Worm (Caenorhabditis elegans) whole organism, L4 larva: ENCODE measurements around the gene M70.2.

Experiments used
- D1046.2 ChIP-seq: fragments of 200-800 bp; sonication (Bioruptor generic); IDR thresholded peaks from 2 replicates; pipeline ENCODE4 v1.3.6; 2022; ENCODE audit warnings: missing genetic modification characterization, missing compliant biosample characterization
- F44E2.7 ChIP-seq: fragments of 200-800 bp; sonication (Bioruptor generic); IDR thresholded peaks from 2 replicates; pipeline ENCODE4 v2.1.2; 2022; ENCODE audit warnings: missing genetic modification characterization, missing compliant biosample characterization
- F49E8.2 ChIP-seq: sonication (generic microtip); optimal IDR thresholded peaks from 2 replicates; lab custom pipeline; 2016; ENCODE audit warnings: missing compliant biosample characterization, mild to moderate bottlenecking, missing genetic modification characterization, borderline replicate concordance
- R02D3.7 ChIP-seq: fragments of 150-350 bp; sonication (generic microtip); optimal IDR thresholded peaks from 3 replicates; lab custom pipeline; 2014; ENCODE audit warnings: missing biosample characterization, missing genetic modification characterization
- Y75B8A.6 ChIP-seq: fragments of 200-800 bp; sonication (Bioruptor generic); IDR thresholded peaks from 2 replicates; pipeline ENCODE4 v1.3.6; 2022; ENCODE audit warnings: missing genetic modification reagents, missing genetic modification characterization, missing compliant biosample characterization
- ZK546.5 ChIP-seq, 2 experiments: sonication (generic microtip); optimal IDR thresholded peaks; 2 replicates each; lab custom pipeline; 2017; ENCODE audit warnings: missing biosample characterization in 2 of 2, missing genetic modification characterization in 2 of 2
- aha-1 ChIP-seq: fragments of 150-350 bp; peaks from one replicate; lab custom pipeline; 2014; ENCODE audit warnings: missing biosample characterization, missing genetic modification characterization
- aly-2 ChIP-seq: sonication (generic microtip); optimal IDR thresholded peaks from 2 replicates; lab custom pipeline; 2018; ENCODE audit warnings: missing biosample characterization, missing genetic modification characterization
- ceh-28 ChIP-seq: fragments of 150-350 bp; optimal IDR thresholded peaks from 2 replicates; lab custom pipeline; 2014; ENCODE audit warnings: missing biosample characterization, missing genetic modification reagents, missing genetic modification characterization
- ceh-32 ChIP-seq: sonication (generic microtip); optimal IDR thresholded peaks from 2 replicates; lab custom pipeline; 2016; ENCODE audit warnings: mild to moderate bottlenecking, missing genetic modification characterization, missing compliant biosample characterization; ENCODE audit not compliant: poor library complexity
- ceh-44 ChIP-seq: fragments of 200-800 bp; sonication (Bioruptor generic); IDR thresholded peaks from 2 replicates; pipeline ENCODE4 v1.3.6; 2022; ENCODE audit warnings: missing genetic modification reagents, missing genetic modification characterization, missing compliant biosample characterization
- ceh-82 ChIP-seq: sonication (generic microtip); optimal IDR thresholded peaks from 2 replicates; lab custom pipeline; 2017; ENCODE audit warnings: missing biosample characterization, missing genetic modification characterization
- ces-1 ChIP-seq: fragments of 150-350 bp; sonication (generic microtip); optimal IDR thresholded peaks from 4 replicates; lab custom pipeline; 2014; ENCODE audit warnings: missing biosample characterization, missing genetic modification reagents, missing genetic modification characterization
- ctbp-1 ChIP-seq: fragments of 200-800 bp; sonication (Bioruptor generic); IDR thresholded peaks from 2 replicates; pipeline ENCODE4 v1.3.6; 2022; ENCODE audit warnings: missing genetic modification reagents, missing genetic modification characterization, missing compliant biosample characterization
- daf-19 ChIP-seq: fragments of 200-800 bp; sonication (Bioruptor generic); conservative IDR thresholded peaks from 2 replicates; pipeline ENCODE4 v1.3.6; 2022; ENCODE audit warnings: missing genetic modification characterization, missing compliant biosample characterization
- dmd-6 ChIP-seq: fragments of 200-800 bp; sonication (Bioruptor generic); IDR thresholded peaks from 2 replicates; pipeline ENCODE4 v1.3.6; 2022; ENCODE audit warnings: missing genetic modification reagents, missing genetic modification characterization, missing compliant biosample characterization
- dmd-9 ChIP-seq: fragments of 200-800 bp; sonication (Bioruptor generic); IDR thresholded peaks from 2 replicates; pipeline ENCODE4 v1.3.6; 2022; ENCODE audit warnings: missing genetic modification reagents, missing genetic modification characterization, missing compliant biosample characterization
- egl-27 ChIP-seq: sonication (generic microtip); optimal IDR thresholded peaks from 3 replicates; lab custom pipeline; 2017; ENCODE audit warnings: missing biosample characterization, missing genetic modification reagents, missing genetic modification characterization
- egl-43 ChIP-seq: fragments of 200-800 bp; sonication (Bioruptor generic); IDR thresholded peaks from 2 replicates; pipeline ENCODE4 v1.3.6; 2022; ENCODE audit warnings: missing genetic modification reagents, missing genetic modification characterization, missing compliant biosample characterization
- hif-1 ChIP-seq, 2 experiments: sonication (generic microtip); optimal IDR thresholded peaks; 2 replicates each; lab custom pipeline; 2016 to 2017; ENCODE audit warnings: missing compliant biosample characterization in 2 of 2, missing genetic modification characterization in 2 of 2, missing genetic modification reagents in 2 of 2, missing genotype in 2 of 2, mild to moderate bottlenecking in 1 of 2
- lim-7 ChIP-seq: fragments of 200-800 bp; sonication (Bioruptor generic); IDR thresholded peaks from 2 replicates; pipeline ENCODE4 v1.3.6; 2022; ENCODE audit warnings: missing genetic modification characterization, missing compliant biosample characterization
- lin-1 ChIP-seq: fragments of 200-800 bp; sonication (Bioruptor generic); IDR thresholded peaks from 2 replicates; pipeline ENCODE4 v1.3.6; 2022; ENCODE audit warnings: missing genetic modification reagents, missing genetic modification characterization, missing compliant biosample characterization
- lin-13 ChIP-seq: fragments of 150-350 bp; optimal IDR thresholded peaks from 2 replicates; lab custom pipeline; 2014; ENCODE audit warnings: missing biosample characterization, missing genetic modification reagents, missing genetic modification characterization
- lin-15B ChIP-seq: fragments of 150-350 bp; sonication (generic microtip); optimal IDR thresholded peaks from 3 replicates; lab custom pipeline; 2014; ENCODE audit warnings: missing biosample characterization, missing genetic modification characterization
- lin-29 ChIP-seq: fragments of 200-800 bp; sonication (Bioruptor generic); IDR thresholded peaks from 2 replicates; pipeline ENCODE4 v1.3.6; 2022; ENCODE audit warnings: missing genetic modification reagents, missing genetic modification characterization, missing compliant biosample characterization
- lin-38 ChIP-seq: fragments of 200-800 bp; sonication (Bioruptor generic); IDR thresholded peaks from 2 replicates; pipeline ENCODE4 v1.3.6; 2022; ENCODE audit warnings: missing genetic modification reagents, missing genetic modification characterization, missing compliant biosample characterization
- lin-39 ChIP-seq: fragments of 150-350 bp; optimal IDR thresholded peaks from 2 replicates; lab custom pipeline; 2014; ENCODE audit warnings: missing biosample characterization, missing genetic modification reagents, missing genetic modification characterization
- lsy-2 ChIP-seq, 2 experiments: fragments of 150-350 bp in 1 of 2; sonication (generic microtip) in 1 of 2; optimal IDR thresholded peaks; 2 replicates each; lab custom pipeline; 2014 to 2017; ENCODE audit warnings: missing biosample characterization in 2 of 2, missing genetic modification characterization in 2 of 2
- madf-5 ChIP-seq, 2 experiments: fragments of 200-800 bp; sonication (Bioruptor generic); IDR thresholded peaks; 2 replicates each; pipeline ENCODE4 v1.3.6; 2022; ENCODE audit warnings: missing compliant biosample characterization in 2 of 2, missing genetic modification characterization in 2 of 2
- madf-9 ChIP-seq: fragments of 200-800 bp; sonication (Bioruptor generic); conservative IDR thresholded peaks from 2 replicates; pipeline ENCODE4 v1.3.6; 2022; ENCODE audit warnings: missing genetic modification reagents, missing genetic modification characterization, missing compliant biosample characterization
- mdl-1 ChIP-seq, 2 experiments: fragments of 150-350 bp in 1 of 2; sonication (generic microtip) in 1 of 2; optimal IDR thresholded peaks; 2 replicates each; lab custom pipeline; 2014 to 2017; ENCODE audit warnings: missing biosample characterization in 2 of 2, missing genetic modification characterization in 2 of 2
- mep-1 ChIP-seq: fragments of 150-350 bp; sonication (generic microtip); optimal IDR thresholded peaks from 3 replicates; lab custom pipeline; 2014; ENCODE audit warnings: missing biosample characterization, missing genetic modification characterization
- nhr-11 ChIP-seq: fragments of 150-350 bp; optimal IDR thresholded peaks from 2 replicates; lab custom pipeline; 2014; ENCODE audit warnings: missing biosample characterization, missing genetic modification characterization
- nhr-111 ChIP-seq: fragments of 200-800 bp; sonication (Bioruptor generic); optimal IDR thresholded peaks from 2 replicates; lab custom pipeline; 2018; ENCODE audit warnings: mild to moderate bottlenecking, missing genetic modification characterization, missing compliant biosample characterization
- nhr-25 ChIP-seq: sonication (generic microtip); optimal IDR thresholded peaks from 2 replicates; lab custom pipeline; 2017; ENCODE audit warnings: missing genetic modification characterization, mild to moderate bottlenecking, missing compliant biosample characterization, antibody characterized with exemption, moderate library complexity, borderline replicate concordance; ENCODE audit not compliant: insufficient read depth
- nhr-6 ChIP-seq: fragments of 150-350 bp; optimal IDR thresholded peaks from 2 replicates; lab custom pipeline; 2014; ENCODE audit warnings: missing biosample characterization, missing genetic modification characterization
- nhr-76 ChIP-seq: fragments of 150-350 bp; optimal IDR thresholded peaks from 2 replicates; lab custom pipeline; 2014; ENCODE audit warnings: missing biosample characterization, missing genetic modification characterization
- pqm-1 ChIP-seq: sonication (generic microtip); optimal IDR thresholded peaks from 2 replicates; lab custom pipeline; 2017; ENCODE audit warnings: missing biosample characterization, missing genetic modification characterization
- rbr-2 ChIP-seq: sonication (generic microtip); optimal IDR thresholded peaks from 2 replicates; lab custom pipeline; 2016; ENCODE audit warnings: missing genotype, missing genetic modification characterization, missing compliant biosample characterization
- set-16 ChIP-seq: fragments of 200-800 bp; sonication (Bioruptor generic); IDR thresholded peaks from 2 replicates; pipeline ENCODE4 v1.3.6; 2022; ENCODE audit warnings: missing genetic modification reagents, missing genetic modification characterization, missing compliant biosample characterization
- tag-97 ChIP-seq: fragments of 200-800 bp; sonication (Bioruptor generic); IDR thresholded peaks from 2 replicates; pipeline ENCODE4 v1.3.6; 2022; ENCODE audit warnings: missing genetic modification characterization, missing compliant biosample characterization
- unc-39 ChIP-seq: sonication (generic microtip); optimal IDR thresholded peaks from 2 replicates; lab custom pipeline; 2017; ENCODE audit warnings: missing biosample characterization, missing genetic modification characterization
- unc-62 ChIP-seq, 3 experiments: fragments of 150-350 bp in 1 of 3; sonication (generic microtip); optimal IDR thresholded peaks in 2 of 3; peaks in 1 of 3; 1 replicate in 1 of 3; 2 replicates in 2 of 3; lab custom pipeline; 2014 to 2017; ENCODE audit warnings: missing biosample characterization in 3 of 3, missing genetic modification characterization in 3 of 3, missing genetic modification reagents in 3 of 3, missing genotype in 1 of 3
- vab-7 ChIP-seq: fragments of 200-800 bp; sonication (Bioruptor generic); IDR thresholded peaks from 2 replicates; pipeline ENCODE4 v1.3.6; 2022; ENCODE audit warnings: missing genetic modification reagents, missing genetic modification characterization, missing compliant biosample characterization
- zfp-2 ChIP-seq: sonication (generic microtip); optimal IDR thresholded peaks from 2 replicates; lab custom pipeline; 2016; ENCODE audit warnings: mild to moderate bottlenecking, missing genetic modification characterization, missing compliant biosample characterization
- zip-2 ChIP-seq: fragments of 150-350 bp; optimal IDR thresholded peaks from 2 replicates; lab custom pipeline; 2014; ENCODE audit warnings: missing biosample characterization, missing genetic modification characterization
- ztf-11 ChIP-seq: fragments of 150-350 bp; optimal IDR thresholded peaks from 2 replicates; lab custom pipeline; 2014; ENCODE audit warnings: missing biosample characterization, missing genetic modification characterization

Gene M70.2

DNA sequence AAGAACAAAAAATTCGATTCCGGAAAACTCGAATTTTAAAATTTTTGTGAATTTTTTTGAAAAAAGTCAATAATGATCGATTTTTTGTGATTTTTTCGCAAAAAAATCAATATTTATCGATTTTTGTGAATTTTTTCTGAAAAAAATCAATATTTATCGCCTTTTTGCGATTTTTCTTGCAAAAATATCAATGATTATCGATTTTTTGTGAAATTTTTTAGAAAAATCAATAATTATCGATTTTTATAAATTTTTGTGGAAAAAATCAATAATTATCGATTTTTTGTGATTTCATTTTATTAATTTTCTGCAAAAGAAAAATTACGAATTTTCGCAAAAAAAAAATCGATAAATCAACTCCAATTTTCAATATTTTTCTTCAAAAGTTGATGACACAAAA lies 6.9 kb upstream of the M70.2 start:
- TF ChIP-seq aly-2 (tag; lab: Kevin White, UChicago) (no peak), ceh-28 (tag; lab: Kevin White, UChicago) (peak; percentile 94), F44E2.7 (0 out of 2 replicates have a peak, but pooled peaks have one; percentile 5)

DNA sequence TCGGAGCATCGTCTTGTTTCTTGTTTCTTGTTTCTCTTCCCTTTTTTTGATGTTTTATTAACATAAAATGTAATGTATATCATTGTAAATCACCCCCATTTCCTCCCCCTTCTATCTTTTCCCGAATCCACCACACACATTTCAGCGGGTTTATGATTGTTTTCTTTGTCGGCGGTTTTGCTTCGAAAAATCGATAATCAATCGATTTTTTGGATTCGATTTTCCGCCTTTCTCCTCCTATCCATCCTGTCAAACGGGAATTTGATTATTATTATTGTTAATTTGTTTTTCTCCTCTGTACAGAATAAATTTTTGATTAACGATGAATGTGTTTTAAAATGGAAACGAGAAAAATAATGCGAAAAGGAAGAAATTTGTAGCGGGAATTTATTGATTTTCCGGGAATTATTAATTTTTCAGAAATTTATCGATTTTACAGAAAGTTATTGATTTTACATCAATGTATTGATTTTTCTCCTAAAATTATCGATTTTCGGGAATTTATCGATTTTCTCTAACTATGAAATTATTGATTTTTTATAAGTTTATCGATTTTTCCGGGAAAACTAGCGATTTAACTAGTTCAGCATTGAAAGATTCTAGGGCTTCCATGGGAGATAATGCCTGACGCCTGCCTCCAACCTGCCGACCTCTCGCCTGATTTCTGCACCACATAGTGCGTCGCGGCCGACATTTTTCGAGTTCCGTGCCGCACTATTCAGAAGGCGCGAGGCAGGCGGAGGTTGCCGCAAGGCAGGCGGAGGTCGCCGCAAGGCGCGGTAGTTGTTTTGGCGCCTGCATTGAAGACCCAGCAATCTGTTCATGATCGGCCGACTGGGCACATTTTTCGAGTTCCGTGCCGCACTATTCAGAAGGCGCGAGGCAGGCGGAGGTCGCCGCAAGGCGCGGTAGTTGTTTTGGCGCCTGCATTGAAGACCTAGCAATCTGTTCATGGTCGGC lies 5.9 kb upstream of the M70.2 start:
- TF ChIP-seq lim-7 = no peak
- TF ChIP-seq ZK546.5 (tag; optimal IDR thresholded peaks at IDR 0.05; lab: Kevin White, UChicago) = no peak
- TF ChIP-seq zfp-2 = no peak
- 0 out of 2 replicates have a peak, but pooled peaks have one; percentile 48 for TF ChIP-seq D1046.2 (GFP tag; lab: Robert Waterston, UW)
- no peak for TF ChIP-seq ceh-32
- no peak for TF ChIP-seq dmd-6 (GFP tag; lab: Robert Waterston, UW)
- no peak for TF ChIP-seq daf-19 (GFP tag; lab: Robert Waterston, UW)
- no peak for TF ChIP-seq nhr-6
- no peak for TF ChIP-seq lin-39 (tag; lab: Kevin White, UChicago)
- TF ChIP-seq zip-2 (tag; lab: Kevin White, UChicago) = no peak
- TF ChIP-seq lin-38 (GFP tag; lab: Robert Waterston, UW) = peak; percentile 24; the same call in 1 of the 2 replicates
- TF ChIP-seq nhr-111 (GFP tag; lab: Kevin White, UChicago) = no peak
- no peak for TF ChIP-seq mep-1 (tag; lab: Kevin White, UChicago)
- no peak for TF ChIP-seq ctbp-1 (GFP tag; lab: Robert Waterston, UW)
- no peak for TF ChIP-seq dmd-9 (GFP tag; lab: Robert Waterston, UW)
- no peak for TF ChIP-seq madf-5 (GFP tag; IDR thresholded peaks at IDR 0.05; lab: Robert Waterston, UW)
- TF ChIP-seq ceh-82 (tag; lab: Kevin White, UChicago) = no peak
- 0 out of 2 replicates have a peak, but pooled peaks have one; percentile 6 for TF ChIP-seq vab-7 (GFP tag; lab: Robert Waterston, UW)
- TF ChIP-seq pqm-1 (tag; lab: Kevin White, UChicago) = no peak
- TF ChIP-seq lin-15B (tag; lab: Kevin White, UChicago) = no peak
- no peak for TF ChIP-seq tag-97 (GFP tag; lab: Robert Waterston, UW)
- TF ChIP-seq hif-1 (tag; optimal IDR thresholded peaks at IDR 0.05; lab: Kevin White, UChicago) = no peak
- TF ChIP-seq lin-13 = no peak
- no peak for TF ChIP-seq R02D3.7 (tag; lab: Kevin White, UChicago)
- peak; percentile 94 for TF ChIP-seq set-16 (GFP tag; lab: Robert Waterston, UW)
- TF ChIP-seq nhr-11 (tag; lab: Kevin White, UChicago) = no peak
- TF ChIP-seq ceh-44 = no peak
- TF ChIP-seq madf-9 = no peak
- TF ChIP-seq nhr-25 (tag; lab: Kevin White, UChicago) = no peak
- no peak for TF ChIP-seq nhr-76 (tag; lab: Kevin White, UChicago)
- TF ChIP-seq rbr-2 (tag; lab: Kevin White, UChicago) = no peak
- TF ChIP-seq ztf-11 (tag; lab: Kevin White, UChicago) = no peak
- TF ChIP-seq ceh-28 (tag; lab: Kevin White, UChicago) = peak; percentile 96
- TF ChIP-seq lsy-2 (tag; optimal IDR thresholded peaks at IDR 0.05; lab: Kevin White, UChicago) = no peak
- no peak for TF ChIP-seq F49E8.2 (tag; lab: Kevin White, UChicago)
- TF ChIP-seq Y75B8A.6 (GFP tag; lab: Robert Waterston, UW) = no peak
- TF ChIP-seq ces-1 (GFP tag; lab: Kevin White, UChicago) = no peak
- TF ChIP-seq aha-1 = no peak
- no peak for TF ChIP-seq egl-27 (tag; lab: Kevin White, UChicago)
- TF ChIP-seq unc-62 (GFP tag; optimal IDR thresholded peaks at IDR 0.05 in 1 of 2; lab: Kevin White, UChicago) = peak in 1 of 2 experiments; percentile 92
- TF ChIP-seq unc-62 (tag; optimal IDR thresholded peaks at IDR 0.05; lab: Kevin White, UChicago) = no peak
- peak; percentile 66; the same call in 1 of the 2 replicates for TF ChIP-seq egl-43 (GFP tag; lab: Robert Waterston, UW)
- no peak for TF ChIP-seq mdl-1 (tag; optimal IDR thresholded peaks at IDR 0.05; lab: Kevin White, UChicago)
- TF ChIP-seq unc-39 (tag; lab: Kevin White, UChicago) = no peak
- TF ChIP-seq lin-1 (GFP tag; lab: Robert Waterston, UW) = no peak
- no peak for TF ChIP-seq lin-29
